Worm (Caenorhabditis elegans): ENCODE data around the gene best-9.

best-9 gene

ce11 chrIV:6572238-6572637, 11.7 kb downstream of the best-9 start, which contains the start of gene bicd-1:
Gene bicd-1, minus strand, starts transcription at chrIV:6572338.
- TF ChIP-seq tbx-11 (GFP tag; IDR thresholded peaks at IDR 0.05): no peak
- TF ChIP-seq hnd-1 (tag; optimal IDR thresholded peaks at IDR 0.05): no peak

DNA sequence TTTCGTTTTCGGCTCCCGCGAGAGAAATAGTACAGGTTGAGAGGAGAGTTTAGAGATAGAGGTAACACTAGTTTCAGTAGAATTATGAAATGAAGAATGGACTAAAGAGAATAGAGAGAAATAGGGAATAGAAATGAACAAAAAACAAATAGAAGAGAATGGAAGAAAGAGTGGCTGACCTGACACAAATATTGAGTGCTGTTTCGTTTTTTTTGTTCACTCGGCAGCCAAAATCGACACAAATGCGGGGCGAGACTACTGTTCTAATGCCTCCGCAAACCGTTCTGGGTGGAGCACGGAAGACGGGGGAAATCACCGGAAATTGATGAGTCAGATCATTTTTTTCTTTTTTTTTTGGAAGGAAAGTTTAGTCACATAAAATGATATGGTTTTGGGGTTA, 12.1 kb downstream of the best-9 start:
- no peak for TF ChIP-seq ceh-36 (tag; optimal IDR thresholded peaks at IDR 0.05)
- no peak for TF ChIP-seq ets-7 (tag; optimal IDR thresholded peaks at IDR 0.05)
- no peak for TF ChIP-seq tbx-11 (GFP tag; IDR thresholded peaks at IDR 0.05)
- TF ChIP-seq tra-4 (tag; optimal IDR thresholded peaks at IDR 0.05): no peak
- TF ChIP-seq pes-1 (GFP tag; IDR thresholded peaks at IDR 0.05): no peak
- TF ChIP-seq hmbx-1 (tag; optimal IDR thresholded peaks at IDR 0.05): no peak
- TF ChIP-seq B0310.2 (tag; optimal IDR thresholded peaks at IDR 0.05): no peak
- no peak for TF ChIP-seq hmg-4 (GFP tag; optimal IDR thresholded peaks at IDR 0.05)

DNA sequence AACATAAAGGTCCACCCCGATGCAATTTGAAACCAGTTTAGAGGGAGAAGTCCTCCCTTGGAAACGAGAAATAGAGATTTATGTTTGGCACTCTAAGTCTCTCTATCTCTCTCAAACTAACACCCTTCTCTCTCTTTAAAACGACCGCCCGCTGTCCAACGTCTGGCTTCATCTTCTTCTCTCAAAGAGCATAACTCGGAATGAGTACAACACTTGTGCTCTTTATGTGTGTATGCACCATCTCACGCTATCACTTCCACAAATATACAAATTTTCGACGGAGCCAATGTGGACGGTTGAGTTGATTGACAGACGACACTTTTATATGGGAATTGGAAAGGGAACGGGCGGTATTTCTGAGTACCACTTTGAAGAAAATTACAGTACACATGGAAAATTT, 13.8 kb downstream of the best-9 start:
- TF ChIP-seq ets-7 (tag; optimal IDR thresholded peaks at IDR 0.05) (no peak), tra-4 (tag; optimal IDR thresholded peaks at IDR 0.05) (no peak), B0310.2 (tag; optimal IDR thresholded peaks at IDR 0.05) (no peak), ceh-36 (tag; optimal IDR thresholded peaks at IDR 0.05) (no peak), hmbx-1 (tag; optimal IDR thresholded peaks at IDR 0.05) (no peak), pes-1 (GFP tag; IDR thresholded peaks at IDR 0.05) (no peak), ceh-13 (GFP tag; optimal IDR thresholded peaks at IDR 0.05) (no peak), flt-1 (GFP tag; IDR thresholded peaks at IDR 0.05) (no peak), hmg-4 (GFP tag; optimal IDR thresholded peaks at IDR 0.05) (no peak), F13C5.2 (tag; optimal IDR thresholded peaks at IDR 0.05) (no peak), tbx-37 (GFP tag; conservative IDR thresholded peaks at IDR 0.05) (no peak), tbx-11 (GFP tag; IDR thresholded peaks at IDR 0.05) (no peak), sea-1 (GFP tag; conservative IDR thresholded peaks at IDR 0.05) (no peak), aly-1 (tag; optimal IDR thresholded peaks at IDR 0.05) (no peak), scrt-1 (GFP tag; IDR thresholded peaks at IDR 0.05) (no peak), ama-1 (optimal IDR thresholded peaks at IDR 0.05) (no peak), hnd-1 (tag; optimal IDR thresholded peaks at IDR 0.05) (no peak)

- no peak for TF ChIP-seq flt-1 (GFP tag; IDR thresholded peaks at IDR 0.05)
Measured at ce11 chrIV:6575959-6576727, 15.6 kb downstream of the best-9 start.

DNA sequence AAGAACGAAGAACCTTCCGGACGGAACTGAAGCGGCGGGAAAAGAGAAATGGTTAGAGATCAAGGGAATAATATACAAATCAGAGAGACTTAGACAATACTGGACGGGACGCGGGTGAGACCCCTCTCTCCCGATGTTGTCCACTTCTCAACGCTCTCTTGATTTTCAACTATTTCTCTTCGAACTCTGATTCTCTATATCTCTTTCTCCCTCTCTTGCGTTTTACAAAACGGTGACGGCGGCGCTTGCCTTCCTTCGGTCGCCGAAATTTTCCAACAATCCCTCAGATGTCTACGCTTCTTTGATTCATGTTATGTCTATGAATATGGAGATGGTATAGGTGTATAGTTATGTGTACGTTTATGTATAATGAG, 16.2 kb downstream of the best-9 start:
- TF ChIP-seq hmg-4 (GFP tag; optimal IDR thresholded peaks at IDR 0.05) (no peak), tbx-11 (GFP tag; IDR thresholded peaks at IDR 0.05) (no peak), ceh-36 (tag; optimal IDR thresholded peaks at IDR 0.05) (no peak), hnd-1 (tag; optimal IDR thresholded peaks at IDR 0.05) (no peak), ceh-13 (GFP tag; optimal IDR thresholded peaks at IDR 0.05) (no peak), ama-1 (optimal IDR thresholded peaks at IDR 0.05) (no peak), tbx-37 (GFP tag; conservative IDR thresholded peaks at IDR 0.05) (no peak), ets-7 (tag; optimal IDR thresholded peaks at IDR 0.05) (no peak), sea-1 (GFP tag; conservative IDR thresholded peaks at IDR 0.05) (no peak), aly-1 (tag; optimal IDR thresholded peaks at IDR 0.05) (no peak), flt-1 (GFP tag; IDR thresholded peaks at IDR 0.05) (no peak)

- TF ChIP-seq ceh-13 (GFP tag; optimal IDR thresholded peaks at IDR 0.05) (no peak), tbx-37 (GFP tag; conservative IDR thresholded peaks at IDR 0.05) (no peak), flt-1 (GFP tag; IDR thresholded peaks at IDR 0.05) (no peak), ets-7 (tag; optimal IDR thresholded peaks at IDR 0.05) (no peak)
Measured at ce11 chrIV:6577914-6578313, 17.4 kb downstream of the best-9 start, which contains the start of gene C43G2.3. Gene C43G2.3, plus strand, starts transcription at chrIV:6578214.

DNA sequence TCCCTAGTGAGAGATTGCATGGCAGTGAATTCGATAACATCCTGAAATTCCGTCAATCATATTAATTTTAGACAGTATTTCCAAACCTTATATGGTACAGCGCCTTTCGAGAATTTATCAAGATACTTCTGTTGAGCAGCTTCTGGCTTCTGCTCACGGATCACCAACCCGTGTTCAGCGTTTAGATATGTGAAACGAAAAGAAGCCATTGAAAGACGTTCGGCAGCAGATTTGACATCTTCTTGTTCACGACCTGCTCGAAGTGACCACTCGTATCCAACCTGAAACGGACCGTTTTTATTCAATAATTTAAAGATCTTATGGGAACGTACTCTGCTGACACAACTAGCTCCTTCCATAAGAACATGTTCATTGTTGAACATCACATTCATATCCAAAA, 21.1 kb downstream of the best-9 start:
- TF ChIP-seq tbx-37 (GFP tag; conservative IDR thresholded peaks at IDR 0.05) (no peak), ceh-36 (tag; optimal IDR thresholded peaks at IDR 0.05) (no peak), ceh-13 (GFP tag; optimal IDR thresholded peaks at IDR 0.05) (no peak), scrt-1 (GFP tag; IDR thresholded peaks at IDR 0.05) (no peak), B0310.2 (tag; optimal IDR thresholded peaks at IDR 0.05) (no peak), hmg-4 (GFP tag; optimal IDR thresholded peaks at IDR 0.05) (no peak), tra-4 (tag; optimal IDR thresholded peaks at IDR 0.05) (no peak), tbx-11 (GFP tag; IDR thresholded peaks at IDR 0.05) (no peak), F13C5.2 (tag; optimal IDR thresholded peaks at IDR 0.05) (no peak), ets-7 (tag; optimal IDR thresholded peaks at IDR 0.05) (no peak), flt-1 (GFP tag; IDR thresholded peaks at IDR 0.05) (no peak), sea-1 (GFP tag; conservative IDR thresholded peaks at IDR 0.05) (no peak), hmbx-1 (tag; optimal IDR thresholded peaks at IDR 0.05) (no peak), ama-1 (optimal IDR thresholded peaks at IDR 0.05) (no peak), hnd-1 (tag; optimal IDR thresholded peaks at IDR 0.05) (no peak), pes-1 (GFP tag; IDR thresholded peaks at IDR 0.05) (no peak), aly-1 (tag; optimal IDR thresholded peaks at IDR 0.05) (no peak)

- TF ChIP-seq hnd-1 (tag; optimal IDR thresholded peaks at IDR 0.05): no peak
- TF ChIP-seq ceh-13 (GFP tag; optimal IDR thresholded peaks at IDR 0.05): no peak
- no peak for TF ChIP-seq ets-7 (tag; optimal IDR thresholded peaks at IDR 0.05)
- TF ChIP-seq B0310.2 (tag; optimal IDR thresholded peaks at IDR 0.05): no peak
- TF ChIP-seq aly-1 (tag; optimal IDR thresholded peaks at IDR 0.05): no peak
- no peak for TF ChIP-seq ama-1 (optimal IDR thresholded peaks at IDR 0.05)
- TF ChIP-seq F13C5.2 (tag; optimal IDR thresholded peaks at IDR 0.05): no peak
- TF ChIP-seq tra-4 (tag; optimal IDR thresholded peaks at IDR 0.05): no peak
- TF ChIP-seq tbx-37 (GFP tag; conservative IDR thresholded peaks at IDR 0.05): no peak
- no peak for TF ChIP-seq hmbx-1 (tag; optimal IDR thresholded peaks at IDR 0.05)
- no peak for TF ChIP-seq sea-1 (GFP tag; conservative IDR thresholded peaks at IDR 0.05)
- no peak for TF ChIP-seq tbx-11 (GFP tag; IDR thresholded peaks at IDR 0.05)
- TF ChIP-seq pes-1 (GFP tag; IDR thresholded peaks at IDR 0.05): no peak
- no peak for TF ChIP-seq flt-1 (GFP tag; IDR thresholded peaks at IDR 0.05)
Measured at ce11 chrIV:6582604-6583003, 22.1 kb downstream of the best-9 start, which contains the start of gene odr-8. Gene odr-8, minus strand, starts transcription at chrIV:6582704.

All from whole organism, early embryonic.